Worm (Caenorhabditis elegans): ENCODE measurements around the gene C50F4.8.
A peak's percentile ranks its signal among the peaks of the same experiment; 100 is the strongest.

The C50F4.8 gene

DNA sequence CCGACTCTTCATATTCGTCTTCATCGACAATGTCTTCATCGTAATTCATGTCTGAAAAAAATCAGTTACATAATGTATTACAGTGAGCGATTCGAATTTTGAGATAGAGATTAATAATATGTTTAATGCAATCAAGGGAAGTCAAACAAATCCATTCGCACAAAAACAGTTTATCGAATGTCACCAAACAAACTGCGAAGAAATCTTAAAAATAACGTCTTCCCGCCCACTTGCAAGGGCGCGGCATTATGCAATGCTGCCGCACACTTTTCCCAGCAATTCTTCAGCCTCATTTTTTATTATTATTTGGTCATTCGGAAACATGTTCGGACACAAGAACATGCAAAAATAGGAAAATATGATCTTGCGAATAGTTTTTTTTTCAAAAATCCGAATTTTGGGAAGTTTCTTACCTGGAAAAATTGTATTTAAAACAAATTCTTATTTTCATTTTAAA, 25.5 kb upstream of the C50F4.8 start, which contains the start of gene mdf-1 (continued):
- TF ChIP-seq hmg-1.1 (GFP tag; IDR thresholded peaks at IDR 0.05) (peak; percentile 45; the same call in 1 of the 2 replicates), hlh-11 (tag; optimal IDR thresholded peaks at IDR 0.05) (peak; percentile 64), hif-1 (tag; optimal IDR thresholded peaks at IDR 0.05) (peak in 1 of 2 experiments; percentile 33), lin-15B (tag; optimal IDR thresholded peaks at IDR 0.05) (no peak), daf-19 (GFP tag; conservative IDR thresholded peaks at IDR 0.05) (0 out of 2 replicates have a peak, but pooled peaks have one; percentile 15)

DNA sequence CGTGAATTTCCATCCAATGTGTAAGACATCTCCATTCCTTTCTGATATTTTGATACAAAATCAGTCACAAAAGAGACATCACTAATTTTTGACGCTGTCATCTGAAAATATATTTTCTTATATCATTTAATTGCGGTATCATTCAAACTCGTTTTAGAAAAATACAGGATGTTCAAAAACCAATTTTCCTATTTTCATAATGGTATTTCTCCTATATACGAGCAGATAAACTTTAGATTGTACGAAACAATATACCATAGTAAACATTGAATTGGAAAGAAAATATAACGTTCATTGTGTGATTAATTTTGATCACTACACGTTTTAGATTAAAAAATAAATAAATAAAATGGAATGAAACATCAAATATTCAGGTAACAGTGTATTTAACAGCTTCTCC, 22.8 kb upstream of the C50F4.8 start, which contains the start of gene C50F4.16:
C50F4.16 (minus strand) TSS at position 101 of the 400 bp plus-strand sequence.
- TF ChIP-seq gei-8 (GFP tag; optimal IDR thresholded peaks at IDR 0.05) (no peak), dmd-8 (GFP tag; IDR thresholded peaks at IDR 0.05) (no peak), zag-1 (tag; optimal IDR thresholded peaks at IDR 0.05) (no peak), mxl-3 (GFP tag; optimal IDR thresholded peaks at IDR 0.05) (no peak), dve-1 (tag; optimal IDR thresholded peaks at IDR 0.05; ENCODE audit: insufficient read depth) (no peak), snpc-4 (tag; optimal IDR thresholded peaks at IDR 0.05) (no peak), rbr-2 (tag; optimal IDR thresholded peaks at IDR 0.05) (no peak), lin-1 (GFP tag; IDR thresholded peaks at IDR 0.05) (no peak), Y5F2A.4 (GFP tag; optimal IDR thresholded peaks at IDR 0.05) (no peak), D1046.2 (GFP tag; IDR thresholded peaks at IDR 0.05) (no peak), unc-62 (GFP tag; optimal IDR thresholded peaks at IDR 0.05 in 1 of 2) (no peak), unc-62 (tag; optimal IDR thresholded peaks at IDR 0.05) (no peak), dmd-6 (GFP tag; IDR thresholded peaks at IDR 0.05) (no peak), daf-19 (GFP tag; conservative IDR thresholded peaks at IDR 0.05) (no peak), madf-9 (GFP tag; conservative IDR thresholded peaks at IDR 0.05) (no peak), daf-8 (GFP tag; IDR thresholded peaks at IDR 0.05) (no peak), lim-7 (GFP tag; IDR thresholded peaks at IDR 0.05) (no peak), nhr-48 (tag; optimal IDR thresholded peaks at IDR 0.05) (no peak), vab-7 (GFP tag; IDR thresholded peaks at IDR 0.05) (no peak), ztf-11 (tag; optimal IDR thresholded peaks at IDR 0.05) (no peak)

- TF ChIP-seq nhr-237 (tag; optimal IDR thresholded peaks at IDR 0.05) (no peak), egl-27 (tag; optimal IDR thresholded peaks at IDR 0.05) (no peak), mep-1 (tag; optimal IDR thresholded peaks at IDR 0.05) (no peak), F49E8.2 (tag; optimal IDR thresholded peaks at IDR 0.05; ENCODE audit: borderline replicate concordance) (no peak), nhr-111 (GFP tag; optimal IDR thresholded peaks at IDR 0.05) (no peak), nhr-10 (tag; optimal IDR thresholded peaks at IDR 0.05) (no peak), lir-3 (tag; optimal IDR thresholded peaks at IDR 0.05) (no peak), hlh-30 (tag; optimal IDR thresholded peaks at IDR 0.05; ENCODE audit: insufficient read depth) (no peak), ceh-20 (GFP tag; IDR thresholded peaks at IDR 0.05) (no peak), hlh-11 (tag; optimal IDR thresholded peaks at IDR 0.05) (no peak), Y48G9A.11 (GFP tag; IDR thresholded peaks at IDR 0.05) (no peak), mdl-1 (tag; optimal IDR thresholded peaks at IDR 0.05) (no peak), zfp-2 (tag; optimal IDR thresholded peaks at IDR 0.05) (no peak), Y75B8A.6 (GFP tag; IDR thresholded peaks at IDR 0.05) (no peak), madf-5 (GFP tag; IDR thresholded peaks at IDR 0.05) (no peak), jun-1 (tag; optimal IDR thresholded peaks at IDR 0.05) (no peak), snpc-4 (tag; optimal IDR thresholded peaks at IDR 0.05) (no peak), pqm-1 (tag; optimal IDR thresholded peaks at IDR 0.05) (no peak)
These were observed 21.0 kb upstream of the C50F4.8 start, which contains the start of gene C50F4.12 for ce11 chrV:9539638-9540037. Gene C50F4.12 (minus strand): TSS chrV:9539738.

Measured in whole organism, L4 larva.